Worm (Caenorhabditis elegans) whole organism, dauer: Measurements from ENCODE around the gene C07A12.7.

Experiments used
- unc-62 ChIP-seq: sonication (generic microtip); optimal IDR thresholded peaks from 2 replicates; lab custom pipeline; 2017; ENCODE audit warnings: missing biosample characterization, missing genetic modification reagents, missing genetic modification characterization

C07A12.7 gene

DNA sequence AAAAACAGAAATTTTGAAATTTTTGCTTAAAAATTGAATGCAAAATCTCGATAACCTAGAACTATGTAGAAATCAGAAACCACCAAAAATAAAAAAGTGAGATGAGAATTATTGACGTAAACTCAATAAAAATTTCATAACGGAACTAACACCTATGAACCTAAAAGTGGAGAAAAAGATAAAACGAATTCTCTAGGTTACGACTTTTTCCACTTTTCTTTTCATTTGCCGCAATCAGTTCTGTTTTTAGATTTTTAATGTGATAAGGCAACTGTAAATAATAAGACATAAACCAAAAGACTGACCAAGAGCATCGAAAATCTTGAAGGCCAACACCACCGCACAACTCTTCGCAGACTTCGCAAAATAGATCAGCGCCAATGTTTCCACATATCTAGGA is 19.9 kb downstream of the C07A12.7 start:
- no peak for TF ChIP-seq unc-62 (GFP tag; lab: Kevin White, UChicago)

ce11 chrX:4500499-4500898 is 21.4 kb downstream of the C07A12.7 start:
- no peak for TF ChIP-seq unc-62 (GFP tag; lab: Kevin White, UChicago)

ce11 chrX:4498478-4498877 is 23.5 kb downstream of the C07A12.7 start:
- no peak for TF ChIP-seq unc-62 (GFP tag; lab: Kevin White, UChicago)

- TF ChIP-seq unc-62 (GFP tag; lab: Kevin White, UChicago), result no peak
These were observed 23.9 kb downstream of the C07A12.7 start for ce11 chrX:4498078-4498477.

- no peak for TF ChIP-seq unc-62 (GFP tag; lab: Kevin White, UChicago)
These were observed 26.0 kb downstream of the C07A12.7 start for ce11 chrX:4495814-4496567.

DNA sequence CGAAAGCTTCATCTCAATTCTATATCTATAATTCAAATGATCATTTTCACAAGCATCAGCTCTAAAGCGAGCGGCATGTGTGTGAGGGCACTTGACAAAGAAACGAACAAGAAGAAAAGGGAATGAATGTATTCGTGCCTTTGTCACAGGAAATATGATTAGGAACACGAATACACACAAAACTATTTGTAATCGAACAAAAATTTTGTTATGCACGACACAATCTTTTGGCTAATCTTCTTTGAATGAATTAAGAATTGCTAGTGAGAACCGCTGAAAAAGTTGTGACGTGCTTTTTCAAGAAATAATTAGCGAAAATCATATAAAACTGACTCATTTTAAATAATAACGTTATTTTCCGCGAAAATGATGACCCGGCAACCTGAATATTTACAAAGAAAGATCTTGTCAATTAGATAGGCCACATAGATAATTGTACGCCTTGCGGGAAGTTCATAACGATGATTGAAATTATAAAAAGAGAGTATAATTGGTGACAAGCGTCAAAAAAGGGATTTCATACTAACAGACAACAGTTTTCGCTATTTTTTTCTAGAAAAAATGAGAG is 28.4 kb downstream of the C07A12.7 start:
- no peak for TF ChIP-seq unc-62 (GFP tag; lab: Kevin White, UChicago)

DNA sequence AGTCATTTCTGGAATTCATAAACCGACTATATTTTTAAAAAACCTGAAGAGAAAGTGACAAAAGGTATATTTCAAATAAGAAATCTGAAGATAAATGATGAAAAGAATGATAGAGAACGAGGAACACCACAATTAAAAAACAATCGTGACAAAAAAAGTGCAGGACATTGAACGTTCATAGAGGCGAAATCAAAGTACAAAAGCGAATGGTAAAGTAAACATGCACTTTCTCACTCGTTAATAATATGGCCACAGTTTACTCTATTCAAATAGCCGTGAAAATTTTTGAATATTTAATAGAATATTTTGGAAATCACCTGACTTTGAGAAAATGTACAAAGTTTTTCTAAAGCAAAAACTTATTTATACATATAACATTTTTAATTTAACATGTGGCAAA is 29.7 kb downstream of the C07A12.7 start, which contains the start of gene F46H6.5:
Gene F46H6.5 (minus strand): TSS at position 10 of the 400 bp plus-strand sequence.
- no peak for TF ChIP-seq unc-62 (GFP tag; lab: Kevin White, UChicago)

ce11 chrX:4490400-4490799 is 31.5 kb downstream of the C07A12.7 start:
- no peak for TF ChIP-seq unc-62 (GFP tag; lab: Kevin White, UChicago)

DNA sequence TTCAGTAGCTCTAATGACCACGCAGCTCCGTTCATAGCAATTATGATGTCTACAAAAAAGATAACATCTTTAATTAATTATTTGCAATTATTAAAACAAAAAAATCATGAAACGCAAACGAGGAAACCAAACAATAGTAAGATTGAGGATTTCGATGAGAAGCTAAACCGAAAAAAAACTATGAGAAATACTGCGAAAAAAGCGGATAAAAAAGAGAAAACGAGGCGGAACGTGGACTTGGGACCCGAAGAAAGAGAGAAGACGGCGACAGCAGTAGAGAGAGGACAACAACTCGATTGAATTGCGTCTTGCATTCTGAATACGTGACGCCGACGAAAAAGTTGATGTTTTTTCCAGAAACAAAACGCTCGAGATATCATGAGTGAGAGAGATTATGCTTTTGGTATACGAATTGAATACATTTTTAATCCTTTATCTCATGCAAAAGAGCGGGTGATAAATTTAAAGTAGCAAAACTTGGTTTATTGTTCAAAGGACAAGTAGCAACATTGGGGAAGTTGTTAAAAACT is 33.1 kb downstream of the C07A12.7 start, which contains the start of gene ncr-1:
Gene ncr-1 (minus strand): TSS at position 51 of the 530 bp plus-strand sequence.
- no peak for TF ChIP-seq unc-62 (GFP tag; lab: Kevin White, UChicago)

DNA sequence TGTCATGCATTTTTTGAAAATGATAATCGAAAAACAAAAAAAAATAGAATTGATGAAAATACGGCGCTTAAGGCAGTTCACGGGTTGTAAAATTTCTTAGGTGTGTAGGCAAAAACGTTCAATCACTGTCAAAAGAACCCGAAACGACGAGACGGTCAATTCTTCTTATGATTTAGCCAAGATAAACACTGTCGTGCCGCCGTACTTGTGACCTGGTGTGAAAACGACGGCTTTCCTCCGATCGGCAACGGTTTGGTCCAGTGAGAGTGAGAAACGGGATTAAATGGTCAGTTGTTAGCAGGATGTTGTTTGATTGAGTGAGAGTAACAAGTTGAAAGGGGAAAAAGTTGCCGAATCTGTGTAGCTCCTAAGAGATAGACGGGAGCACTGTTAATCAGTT is 37.9 kb downstream of the C07A12.7 start:
- TF ChIP-seq unc-62 (GFP tag; lab: Kevin White, UChicago), result no peak

- no peak for TF ChIP-seq unc-62 (GFP tag; lab: Kevin White, UChicago)
These were observed 41.1 kb downstream of the C07A12.7 start for ce11 chrX:4480800-4481199.

DNA sequence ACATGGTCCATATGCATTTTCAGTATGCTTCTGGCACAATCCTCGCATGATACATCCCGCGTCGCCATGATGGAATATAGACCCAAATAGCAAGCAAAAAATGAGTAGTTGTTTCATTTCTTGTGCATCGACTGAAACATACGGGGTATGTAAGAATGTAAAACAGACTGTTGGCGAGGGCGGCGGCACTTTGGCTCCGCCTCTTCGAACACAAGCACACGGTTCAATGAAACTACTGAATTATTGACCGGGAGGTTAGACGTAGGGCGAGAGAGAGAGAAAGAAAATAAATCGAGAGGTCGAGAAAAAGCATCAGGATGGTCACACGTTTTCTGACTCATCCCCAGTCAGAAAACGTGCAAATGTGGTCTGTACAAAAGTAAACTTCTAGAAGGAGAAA is 42.0 kb downstream of the C07A12.7 start:
- TF ChIP-seq unc-62 (GFP tag; lab: Kevin White, UChicago), result no peak

DNA sequence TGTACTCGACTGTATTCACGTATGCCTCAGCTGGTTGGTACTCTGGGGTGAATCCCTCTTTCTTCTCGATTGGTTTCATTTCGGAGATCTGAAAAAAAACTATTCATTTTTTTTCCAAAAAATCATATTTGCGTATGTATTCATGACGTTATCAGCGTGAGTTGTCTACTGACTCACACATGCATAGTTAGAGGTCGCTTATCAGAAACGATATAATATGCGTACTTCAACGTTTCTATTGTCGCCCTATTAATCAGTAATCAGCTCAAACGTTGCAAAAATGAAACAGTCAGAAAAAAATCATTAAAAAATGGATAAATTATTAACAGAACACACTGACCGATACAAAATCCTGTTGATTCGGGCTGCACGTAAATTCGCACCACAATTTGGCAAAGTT is 43.4 kb downstream of the C07A12.7 start:
- TF ChIP-seq unc-62 (GFP tag; lab: Kevin White, UChicago), result no peak

DNA sequence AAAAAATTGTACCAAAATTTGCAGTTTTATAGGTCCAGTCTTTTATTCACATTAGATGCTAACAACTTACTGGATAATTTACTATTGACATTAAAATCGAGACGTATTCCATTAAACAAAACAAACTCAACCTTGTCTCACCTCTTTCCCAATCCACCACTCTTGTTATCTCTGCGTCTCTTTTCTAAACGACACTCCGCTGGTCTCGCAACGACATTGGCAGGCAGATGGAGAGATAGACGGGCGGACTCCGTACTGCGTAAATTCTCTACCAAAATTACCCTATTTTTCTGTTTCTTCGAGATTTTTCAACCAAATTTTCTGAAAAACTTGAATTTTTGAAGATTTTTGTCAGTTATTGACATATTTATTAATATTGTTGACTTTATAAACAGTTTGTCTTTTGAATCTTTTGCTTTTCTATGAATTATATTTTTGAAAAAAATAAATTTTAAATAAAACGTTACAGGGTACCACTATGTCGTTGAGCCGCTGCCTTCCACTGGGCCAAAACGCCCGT is 52.6 kb downstream of the C07A12.7 start, which contains the start of gene asb-2:
Gene asb-2 (plus strand): TSS at position 470 of the 520 bp plus-strand sequence.
- TF ChIP-seq unc-62 (GFP tag; lab: Kevin White, UChicago), result no peak
